Worm (Caenorhabditis elegans): ENCODE results near the gene npr-1.

ce11 chrX:4808737-4809136, 39.0 kb upstream of the npr-1 start:
- TF ChIP-seq ztf-29 (GFP tag; IDR thresholded peaks at IDR 0.05) (no peak), klf-2 (GFP tag; conservative IDR thresholded peaks at IDR 0.05) (no peak), flt-1 (GFP tag; IDR thresholded peaks at IDR 0.05) (no peak), ref-1 (GFP tag; conservative IDR thresholded peaks at IDR 0.05) (no peak), cog-1 (tag; optimal IDR thresholded peaks at IDR 0.05) (no peak)

All from whole organism, midembryonic.